Worm (Caenorhabditis elegans) whole organism, L1 larva: Measurements from ENCODE around the gene F53C11.1.

ENCODE experiments used
- ces-1 ChIP-seq: fragments of 150-350 bp; optimal IDR thresholded peaks from 2 replicates; lab custom pipeline; 2014; ENCODE audit warnings: missing biosample characterization, missing genetic modification reagents, missing genetic modification characterization
- dpl-1 ChIP-seq, 3 experiments: fragments of 150-350 bp in 2 of 3; sonication (generic microtip) in 1 of 3; optimal IDR thresholded peaks; 2 replicates each; lab custom pipeline; 2014 to 2017; ENCODE audit warnings: missing biosample characterization in 3 of 3, missing genetic modification characterization in 3 of 3, missing genetic modification reagents in 3 of 3
- egl-27 ChIP-seq, 2 experiments: fragments of 150-350 bp in 1 of 2; sonication (generic microtip); optimal IDR thresholded peaks; 3 replicates each; lab custom pipeline; 2017 to 2018; ENCODE audit warnings: missing biosample characterization in 2 of 2, missing genetic modification characterization in 2 of 2, missing genetic modification reagents in 2 of 2
- elt-2 ChIP-seq: sonication (generic microtip); optimal IDR thresholded peaks from 2 replicates; lab custom pipeline; 2016; ENCODE audit warnings: missing genetic modification characterization, mild to moderate bottlenecking, inconsistent platforms, missing compliant biosample characterization, missing genetic modification reagents
- irx-1 ChIP-seq: sonication (generic microtip); optimal IDR thresholded peaks from 2 replicates; lab custom pipeline; 2016; ENCODE audit warnings: missing genetic modification characterization, missing compliant biosample characterization
- jun-1 ChIP-seq: fragments of 150-350 bp; optimal IDR thresholded peaks from 2 replicates; lab custom pipeline; 2014; ENCODE audit warnings: missing biosample characterization, missing genetic modification reagents, missing genetic modification characterization
- lir-3 ChIP-seq: sonication (generic microtip); optimal IDR thresholded peaks from 2 replicates; lab custom pipeline; 2016; ENCODE audit warnings: mild to moderate bottlenecking, missing genetic modification characterization, moderate library complexity, missing compliant biosample characterization; ENCODE audit not compliant: poor library complexity
- nhr-12 ChIP-seq: sonication (generic microtip); optimal IDR thresholded peaks from 2 replicates; lab custom pipeline; 2017; ENCODE audit warnings: missing biosample characterization, missing genetic modification characterization
- nhr-237 ChIP-seq: fragments of 150-350 bp; optimal IDR thresholded peaks from 2 replicates; lab custom pipeline; 2014; ENCODE audit warnings: missing biosample characterization, missing genetic modification characterization
- nhr-84 ChIP-seq: sonication (generic microtip); optimal IDR thresholded peaks from 2 replicates; lab custom pipeline; 2017; ENCODE audit warnings: missing biosample characterization, missing genetic modification characterization

ce11 chrV:13822752-13823151, 47.2 kb downstream of the F53C11.1 start, which contains the start of gene hpo-31:
- no peak for TF ChIP-seq nhr-12 (tag; lab: Kevin White, UChicago)
- no peak for TF ChIP-seq nhr-237 (tag; lab: Kevin White, UChicago)
- TF ChIP-seq ces-1 (GFP tag; lab: Kevin White, UChicago) = no peak
- no peak for TF ChIP-seq lir-3 (tag; lab: Kevin White, UChicago)
- TF ChIP-seq jun-1 = no peak
- no peak for TF ChIP-seq irx-1 (tag; lab: Kevin White, UChicago)
- no peak for TF ChIP-seq elt-2
- TF ChIP-seq dpl-1 (GFP tag; optimal IDR thresholded peaks at IDR 0.05; lab: Kevin White, UChicago) = no peak
- no peak for TF ChIP-seq nhr-84 (tag; lab: Kevin White, UChicago)
- TF ChIP-seq egl-27 (tag; optimal IDR thresholded peaks at IDR 0.05; lab: Kevin White, UChicago) = no peak
